Fruit fly (Drosophila melanogaster) whole organism: ENCODE measurements around the gene CG16826.

Source experiments
- CG8478 ChIP-seq: fragments of >200 bp; optimal IDR thresholded peaks from 2 replicates; lab custom pipeline; 2018; ENCODE audit warnings: inconsistent platforms
- EcR ChIP-seq, 2 experiments: fragments of >200 bp; optimal IDR thresholded peaks; 2 replicates each; lab custom pipeline; 2017; ENCODE audit warnings: missing biosample characterization in 2 of 2, missing genetic modification characterization in 2 of 2, missing genetic modification reagents in 2 of 2
- pan ChIP-seq: fragments of >200 bp; optimal IDR thresholded peaks from 2 replicates; lab custom pipeline; 2017
- psq ChIP-seq: fragments of >200 bp; optimal IDR thresholded peaks from 2 replicates; lab custom pipeline; 2017

DNA sequence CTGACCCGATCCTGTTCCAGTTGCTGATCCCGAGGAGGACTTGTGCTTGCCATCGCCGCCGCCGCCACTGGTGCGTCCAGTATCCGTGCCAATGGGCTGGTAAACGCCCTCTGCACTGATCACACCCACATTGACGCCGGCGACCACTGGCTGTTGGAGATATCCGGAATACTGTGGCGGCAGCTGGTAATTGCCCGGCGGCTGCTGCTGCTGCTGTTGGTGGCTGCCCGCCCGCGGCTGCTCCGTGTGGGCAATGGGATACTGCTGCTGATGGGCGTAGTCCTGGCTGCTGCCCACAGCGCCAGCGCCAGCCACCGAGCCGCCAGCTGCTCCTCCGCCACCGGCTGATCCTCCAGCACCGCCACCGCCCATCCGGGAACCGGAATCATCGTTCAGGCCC is 42.6 kb upstream of the CG16826 start:
- no peak for TF ChIP-seq CG8478 (lab: Kevin White, UChicago)
- no peak for TF ChIP-seq pan
- TF ChIP-seq psq (lab: Kevin White, UChicago): no peak
- TF ChIP-seq EcR (GFP tag; optimal IDR thresholded peaks at IDR 0.05; lab: Kevin White, UChicago): no peak
